Worm (Caenorhabditis elegans) whole organism, L3 larva: Measurements from ENCODE around the gene abts-4.
A peak's percentile ranks its signal among the peaks of the same experiment; 100 is the strongest.

Experiments used
- R02D3.7 ChIP-seq: fragments of 150-350 bp; optimal IDR thresholded peaks from 2 replicates; lab custom pipeline; 2014; ENCODE audit warnings: missing biosample characterization, missing genetic modification characterization
- aly-2 ChIP-seq: fragments of 150-350 bp; optimal IDR thresholded peaks from 2 replicates; lab custom pipeline; 2014; ENCODE audit warnings: missing biosample characterization, missing genetic modification characterization
- ama-1 ChIP-seq: fragments of 150-350 bp; optimal IDR thresholded peaks from 2 replicates; lab custom pipeline; 2018
- ceh-28 ChIP-seq: fragments of 150-350 bp; optimal IDR thresholded peaks from 2 replicates; lab custom pipeline; 2014; ENCODE audit warnings: missing biosample characterization, missing genetic modification reagents, missing genetic modification characterization
- daf-12 ChIP-seq: fragments of 150-350 bp; optimal IDR thresholded peaks from 2 replicates; lab custom pipeline; 2014; ENCODE audit warnings: missing biosample characterization, missing genetic modification reagents, missing genetic modification characterization
- egl-5 ChIP-seq: fragments of 150-350 bp; optimal IDR thresholded peaks from 2 replicates; lab custom pipeline; 2017; ENCODE audit warnings: missing biosample characterization, missing genetic modification reagents, missing genetic modification characterization, inconsistent platforms
- elt-2 ChIP-seq: sonication (generic microtip); optimal IDR thresholded peaks from 2 replicates; lab custom pipeline; 2016; ENCODE audit warnings: missing genetic modification reagents, mild to moderate bottlenecking, missing genetic modification characterization, missing compliant biosample characterization
- elt-3 ChIP-seq, 3 experiments: fragments of 150-350 bp in 1 of 3; sonication (generic microtip) in 2 of 3; optimal IDR thresholded peaks; 2 replicates in 2 of 3; 4 replicates in 1 of 3; lab custom pipeline; 2014 to 2017; ENCODE audit warnings: missing biosample characterization in 3 of 3, missing genetic modification characterization in 3 of 3
- eor-1 ChIP-seq, 2 experiments: fragments of 150-350 bp; optimal IDR thresholded peaks; 2 replicates each; lab custom pipeline; 2014 to 2018; ENCODE audit warnings: missing biosample characterization in 2 of 2, missing genetic modification characterization in 2 of 2
- fkh-10 ChIP-seq: sonication (generic microtip); optimal IDR thresholded peaks from 2 replicates; lab custom pipeline; 2017; ENCODE audit warnings: missing biosample characterization, missing genetic modification reagents, missing genetic modification characterization
- fkh-2 ChIP-seq: fragments of 150-350 bp; optimal IDR thresholded peaks from 2 replicates; lab custom pipeline; 2014; ENCODE audit warnings: missing biosample characterization, missing genetic modification reagents, missing genetic modification characterization
- fos-1 ChIP-seq: fragments of 150-350 bp; optimal IDR thresholded peaks from 2 replicates; lab custom pipeline; 2014; ENCODE audit warnings: missing biosample characterization, missing genetic modification characterization
- hmg-11 ChIP-seq: sonication (generic microtip); optimal IDR thresholded peaks from 2 replicates; lab custom pipeline; 2016; ENCODE audit warnings: missing genetic modification characterization, missing compliant biosample characterization
- jun-1 ChIP-seq: fragments of 150-350 bp; optimal IDR thresholded peaks from 2 replicates; lab custom pipeline; 2014; ENCODE audit warnings: missing biosample characterization, missing genetic modification reagents, missing genetic modification characterization
- lin-15B ChIP-seq: fragments of 150-350 bp; optimal IDR thresholded peaks from 2 replicates; lab custom pipeline; 2014; ENCODE audit warnings: missing biosample characterization, missing genetic modification characterization
- lin-39 ChIP-seq: fragments of 150-350 bp; optimal IDR thresholded peaks from 2 replicates; lab custom pipeline; 2018; ENCODE audit warnings: missing biosample characterization, missing genetic modification reagents, missing genetic modification characterization
- lsy-12 ChIP-seq: sonication (generic microtip); optimal IDR thresholded peaks from 2 replicates; lab custom pipeline; 2016; ENCODE audit warnings: mild to moderate bottlenecking, missing genetic modification characterization, missing compliant biosample characterization
- mdl-1 ChIP-seq: fragments of 150-350 bp; optimal IDR thresholded peaks from 2 replicates; lab custom pipeline; 2014; ENCODE audit warnings: missing biosample characterization, missing genetic modification characterization
- mml-1 ChIP-seq: fragments of 150-350 bp; sonication (generic microtip); optimal IDR thresholded peaks from 3 replicates; lab custom pipeline; 2014; ENCODE audit warnings: missing biosample characterization, missing genetic modification characterization
- nfya-1 ChIP-seq: sonication (generic microtip); optimal IDR thresholded peaks from 2 replicates; lab custom pipeline; 2017; ENCODE audit warnings: missing genetic modification characterization, mild to moderate bottlenecking, missing compliant biosample characterization, antibody characterized with exemption, moderate library complexity; ENCODE audit not compliant: insufficient read depth
- nhr-11 ChIP-seq: fragments of 150-350 bp; optimal IDR thresholded peaks from 2 replicates; lab custom pipeline; 2014; ENCODE audit warnings: missing biosample characterization, missing genetic modification characterization
- nhr-12 ChIP-seq: fragments of 150-350 bp; optimal IDR thresholded peaks from 2 replicates; lab custom pipeline; 2014; ENCODE audit warnings: missing biosample characterization, missing genetic modification characterization
- nhr-23 ChIP-seq: fragments of 150-350 bp; optimal IDR thresholded peaks from 2 replicates; lab custom pipeline; 2014; ENCODE audit warnings: missing biosample characterization, missing genetic modification reagents, missing genetic modification characterization
- nhr-237 ChIP-seq: fragments of 150-350 bp; optimal IDR thresholded peaks from 2 replicates; lab custom pipeline; 2014; ENCODE audit warnings: missing biosample characterization, missing genetic modification characterization
- nhr-25 ChIP-seq: sonication (generic microtip); optimal IDR thresholded peaks from 2 replicates; lab custom pipeline; 2017; ENCODE audit warnings: missing biosample characterization, missing genetic modification characterization
- nhr-28 ChIP-seq: fragments of 150-350 bp; optimal IDR thresholded peaks from 2 replicates; lab custom pipeline; 2014; ENCODE audit warnings: missing biosample characterization, missing genetic modification characterization
- nhr-43 ChIP-seq: sonication (generic microtip); optimal IDR thresholded peaks from 2 replicates; lab custom pipeline; 2016; ENCODE audit warnings: mild to moderate bottlenecking, missing genetic modification characterization, missing compliant biosample characterization; ENCODE audit not compliant: poor library complexity, severe bottlenecking
- nhr-67 ChIP-seq: fragments of 150-350 bp; optimal IDR thresholded peaks from 2 replicates; lab custom pipeline; 2014; ENCODE audit warnings: missing biosample characterization, missing genetic modification characterization
- pha-4 ChIP-seq: fragments of 150-350 bp; optimal IDR thresholded peaks from 2 replicates; lab custom pipeline; 2014; ENCODE audit warnings: missing biosample characterization, missing genetic modification reagents, missing genetic modification characterization
- pqm-1 ChIP-seq: fragments of 150-350 bp; optimal IDR thresholded peaks from 2 replicates; lab custom pipeline; 2017; ENCODE audit warnings: missing biosample characterization, missing genetic modification characterization, inconsistent platforms
- skn-1 ChIP-seq: fragments of 150-350 bp; optimal IDR thresholded peaks from 2 replicates; lab custom pipeline; 2014; ENCODE audit warnings: missing biosample characterization, missing genetic modification characterization
- tbx-2 ChIP-seq: sonication (generic microtip); optimal IDR thresholded peaks from 2 replicates; lab custom pipeline; 2016; ENCODE audit warnings: mild to moderate bottlenecking, missing genetic modification characterization, missing compliant biosample characterization
- unc-39 ChIP-seq: sonication (generic microtip); optimal IDR thresholded peaks from 4 replicates; lab custom pipeline; 2017; ENCODE audit warnings: missing biosample characterization, missing genetic modification characterization
- unc-62 ChIP-seq: fragments of 150-350 bp; sonication (generic microtip); optimal IDR thresholded peaks from 4 replicates; lab custom pipeline; 2014; ENCODE audit warnings: missing biosample characterization, missing genetic modification reagents, missing genetic modification characterization
- zag-1 ChIP-seq: fragments of 150-350 bp; optimal IDR thresholded peaks from 2 replicates; lab custom pipeline; 2014; ENCODE audit warnings: missing biosample characterization, missing genetic modification characterization
- ztf-11 ChIP-seq: fragments of 150-350 bp; optimal IDR thresholded peaks from 2 replicates; lab custom pipeline; 2014; ENCODE audit warnings: missing biosample characterization, missing genetic modification characterization

The abts-4 gene

DNA sequence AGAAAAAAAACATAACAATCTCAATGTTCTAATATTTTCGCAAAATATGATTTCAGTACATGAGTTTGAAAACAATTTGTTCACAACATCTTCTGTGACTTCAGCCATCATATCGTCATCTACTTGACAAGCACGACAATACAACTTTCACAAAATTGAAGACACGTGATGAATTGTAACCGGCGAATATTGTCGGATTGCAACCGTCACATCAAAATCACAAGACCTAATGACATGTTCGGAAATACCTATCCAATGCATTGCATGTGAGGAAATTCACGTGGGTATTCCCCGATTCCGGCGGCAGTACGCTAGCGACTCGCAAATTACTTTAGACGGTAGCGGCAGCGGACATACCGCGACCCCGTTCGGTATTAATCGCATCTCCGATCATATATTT, 20.0 kb downstream of the abts-4 start:
- TF ChIP-seq mml-1 (tag; lab: Kevin White, UChicago) = peak; percentile 32
- peak; percentile 57 for TF ChIP-seq ama-1
- peak; percentile 66 for TF ChIP-seq mdl-1 (tag; lab: Kevin White, UChicago)
- TF ChIP-seq unc-62 (GFP tag; lab: Kevin White, UChicago) = peak; percentile 79
- TF ChIP-seq nfya-1 (tag; lab: Kevin White, UChicago) = peak; percentile 47
- TF ChIP-seq elt-3 (tag; optimal IDR thresholded peaks at IDR 0.05; lab: Kevin White, UChicago) = peak in 1 of 3 experiments; percentile 23
- peak; percentile 95 for TF ChIP-seq nhr-43 (tag; lab: Kevin White, UChicago)
- no peak for TF ChIP-seq nhr-28 (tag; lab: Kevin White, UChicago)
- TF ChIP-seq pha-4 = no peak
- TF ChIP-seq nhr-23 (tag; lab: Kevin White, UChicago) = peak; percentile 96
- TF ChIP-seq nhr-25 (tag; lab: Kevin White, UChicago) = peak; percentile 97

DNA sequence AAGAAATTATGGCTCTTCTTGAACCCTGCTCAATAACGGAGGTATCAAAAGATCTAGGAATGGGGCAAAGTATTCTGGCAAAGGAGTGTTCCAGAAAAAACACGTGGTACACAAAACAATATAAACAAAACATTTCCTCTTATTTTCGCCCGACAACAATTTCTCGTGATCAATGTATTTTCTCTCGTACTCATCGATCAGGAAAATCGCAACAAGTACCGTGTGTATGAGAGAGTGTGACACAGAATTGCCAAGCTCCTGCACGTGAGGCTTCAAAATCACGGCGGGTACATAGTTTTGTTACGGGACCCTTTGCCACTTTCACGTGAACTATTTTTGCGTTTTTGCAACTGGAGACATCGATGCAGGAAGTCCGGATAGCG, 20.6 kb downstream of the abts-4 start:
- no peak for TF ChIP-seq nhr-237 (tag; lab: Kevin White, UChicago)
- peak; percentile 19 for TF ChIP-seq ceh-28
- peak; percentile 61 for TF ChIP-seq nhr-43 (tag; lab: Kevin White, UChicago)
- TF ChIP-seq nfya-1 (tag; lab: Kevin White, UChicago) = no peak
- peak; percentile 78 for TF ChIP-seq mml-1 (tag; lab: Kevin White, UChicago)
- peak; percentile 76 for TF ChIP-seq nhr-11 (tag; lab: Kevin White, UChicago)
- peak; percentile 22 for TF ChIP-seq egl-5
- peak; percentile 81 for TF ChIP-seq pha-4
- TF ChIP-seq aly-2 (tag; lab: Kevin White, UChicago) = no peak

DNA sequence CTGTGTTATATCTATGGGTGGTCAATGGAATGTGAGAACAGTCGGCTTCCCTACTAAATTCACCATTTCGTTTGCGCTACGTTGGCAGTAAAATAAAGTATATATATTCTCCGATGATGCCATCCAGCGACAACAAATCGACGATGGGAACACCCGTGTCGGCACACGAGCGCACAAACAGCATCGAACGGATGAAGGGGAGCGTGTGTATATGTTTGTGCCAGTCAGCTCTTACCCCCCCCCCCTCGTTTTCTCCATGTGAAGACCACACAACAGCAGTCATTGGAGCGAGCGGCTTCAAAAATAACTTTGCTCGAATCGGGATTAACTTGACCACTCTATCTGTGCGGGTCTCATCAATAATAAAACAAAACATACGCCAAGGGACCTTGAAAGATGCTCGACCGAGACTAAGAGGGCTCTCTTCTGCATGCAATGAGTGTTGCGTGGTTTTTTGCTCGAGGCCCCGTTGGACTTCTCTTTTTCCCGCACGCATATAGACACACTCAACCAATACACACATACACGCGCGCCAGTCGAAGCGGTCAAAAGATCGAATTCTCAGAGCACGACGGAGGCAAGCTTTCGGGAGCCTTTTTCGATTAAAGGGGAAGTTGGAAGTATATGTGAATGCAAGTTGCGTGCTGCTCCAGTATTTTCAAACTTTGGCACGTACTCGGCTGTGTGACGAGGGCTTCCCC, 21.1 kb downstream of the abts-4 start:
- TF ChIP-seq tbx-2 (no peak), mdl-1 (tag; lab: Kevin White, UChicago) (peak; percentile 95), ztf-11 (tag; lab: Kevin White, UChicago) (no peak), lin-15B (tag; lab: Kevin White, UChicago) (no peak), skn-1 (tag; lab: Kevin White, UChicago) (no peak), fos-1 (tag; lab: Kevin White, UChicago) (no peak), nhr-43 (tag; lab: Kevin White, UChicago) (no peak), zag-1 (tag; lab: Kevin White, UChicago) (no peak), fkh-2 (tag; lab: Kevin White, UChicago) (no peak), lin-39 (tag; lab: Kevin White, UChicago) (peak; percentile 42), aly-2 (tag; lab: Kevin White, UChicago) (no peak), nhr-12 (tag; lab: Kevin White, UChicago) (no peak), eor-1 (tag; optimal IDR thresholded peaks at IDR 0.05; lab: Kevin White, UChicago) (no peak), hmg-11 (peak; percentile 38), fkh-10 (GFP tag; lab: Kevin White, UChicago) (peak; percentile 7), R02D3.7 (no peak), pha-4 (peak; percentile 0), unc-62 (GFP tag; lab: Kevin White, UChicago) (peak; percentile 19), nfya-1 (tag; lab: Kevin White, UChicago) (peak; percentile 49), unc-39 (tag; lab: Kevin White, UChicago) (no peak), nhr-25 (tag; lab: Kevin White, UChicago) (no peak), lsy-12 (tag; lab: Kevin White, UChicago) (no peak), nhr-237 (tag; lab: Kevin White, UChicago) (no peak), daf-12 (tag; lab: Kevin White, UChicago) (no peak)

DNA sequence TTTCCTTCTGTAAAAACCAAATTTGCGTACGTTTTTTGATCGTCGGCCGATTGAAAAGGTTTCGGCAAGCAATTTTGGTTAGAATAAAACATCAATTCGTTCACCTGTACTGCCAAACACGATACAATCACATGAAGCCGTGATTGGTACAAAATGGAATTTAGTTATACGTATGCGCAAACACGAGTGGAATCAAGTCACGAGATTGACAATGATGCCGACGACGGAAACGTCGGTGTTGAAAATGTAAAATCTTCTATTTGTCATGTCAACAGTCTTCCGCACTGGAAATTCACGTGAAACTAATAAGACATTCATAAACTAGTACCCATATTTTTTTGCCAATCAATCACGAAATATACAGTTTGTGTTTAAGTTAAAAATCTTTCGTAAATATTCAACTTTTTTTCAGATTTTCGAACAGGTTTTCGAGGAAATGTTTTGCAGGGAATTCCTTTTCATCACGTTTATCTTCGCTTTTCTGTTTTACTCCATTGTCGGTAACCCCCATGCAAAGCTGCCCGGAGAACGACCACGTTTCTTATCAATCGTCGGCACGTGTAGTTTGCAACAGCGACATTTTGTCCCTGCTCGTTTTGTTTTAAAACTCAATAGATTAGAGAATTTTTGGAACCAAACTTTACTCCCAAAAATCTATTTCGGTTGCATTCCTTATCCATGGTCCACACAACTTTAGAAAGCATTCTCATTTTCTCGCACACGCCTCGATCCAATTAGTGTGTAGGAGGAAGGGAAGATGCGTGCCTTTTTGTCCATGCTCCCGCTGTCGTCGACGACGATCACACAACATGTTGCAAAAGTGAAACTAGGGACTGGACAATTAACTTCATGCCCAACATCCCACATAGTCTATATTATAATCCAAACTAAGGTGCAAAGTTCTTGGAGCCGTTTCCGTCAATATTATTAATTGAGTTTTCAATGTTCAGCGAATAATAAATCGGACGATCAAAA, 22.2 kb downstream of the abts-4 start:
- TF ChIP-seq egl-5 (peak; percentile 60), lin-39 (tag; lab: Kevin White, UChicago) (peak; percentile 21), jun-1 (tag; lab: Kevin White, UChicago) (peak; percentile 35), unc-62 (GFP tag; lab: Kevin White, UChicago) (no peak), pqm-1 (tag; lab: Kevin White, UChicago) (peak; percentile 41), mdl-1 (tag; lab: Kevin White, UChicago) (peak; percentile 88), nfya-1 (tag; lab: Kevin White, UChicago) (peak; percentile 65), nhr-25 (tag; lab: Kevin White, UChicago) (peak; percentile 89), nhr-237 (tag; lab: Kevin White, UChicago) (no peak), nhr-43 (tag; lab: Kevin White, UChicago) (peak; percentile 79), R02D3.7 (no peak), hmg-11 (no peak), elt-2 (tag; lab: Kevin White, UChicago) (peak; percentile 76), fkh-2 (tag; lab: Kevin White, UChicago) (no peak), nhr-67 (tag; lab: Kevin White, UChicago) (no peak), nhr-23 (tag; lab: Kevin White, UChicago) (peak; percentile 64)
